Worm (Caenorhabditis elegans) whole organism, L3 larva: ENCODE results near the gene F19C6.5.

Experiments
- ZK546.5 ChIP-seq: sonication (generic microtip); optimal IDR thresholded peaks from 2 replicates; lab custom pipeline; 2017; ENCODE audit warnings: missing biosample characterization, missing genetic modification characterization
- ama-1 ChIP-seq: fragments of 150-350 bp; optimal IDR thresholded peaks from 2 replicates; lab custom pipeline; 2018
- egl-27 ChIP-seq: sonication (generic microtip); optimal IDR thresholded peaks from 4 replicates; lab custom pipeline; 2017; ENCODE audit warnings: missing biosample characterization, missing genetic modification reagents, missing genetic modification characterization
- elt-2 ChIP-seq: sonication (generic microtip); optimal IDR thresholded peaks from 2 replicates; lab custom pipeline; 2016; ENCODE audit warnings: missing genetic modification reagents, mild to moderate bottlenecking, missing genetic modification characterization, missing compliant biosample characterization
- jun-1 ChIP-seq: fragments of 150-350 bp; optimal IDR thresholded peaks from 2 replicates; lab custom pipeline; 2014; ENCODE audit warnings: missing biosample characterization, missing genetic modification reagents, missing genetic modification characterization
- mdl-1 ChIP-seq: fragments of 150-350 bp; optimal IDR thresholded peaks from 2 replicates; lab custom pipeline; 2014; ENCODE audit warnings: missing biosample characterization, missing genetic modification characterization
- nhr-77 ChIP-seq: fragments of 150-350 bp; optimal IDR thresholded peaks from 2 replicates; lab custom pipeline; 2014; ENCODE audit warnings: missing biosample characterization, missing genetic modification characterization
- skn-1 ChIP-seq: fragments of 150-350 bp; optimal IDR thresholded peaks from 2 replicates; lab custom pipeline; 2014; ENCODE audit warnings: missing biosample characterization, missing genetic modification characterization
- tbx-2 ChIP-seq: sonication (generic microtip); optimal IDR thresholded peaks from 2 replicates; lab custom pipeline; 2016; ENCODE audit warnings: mild to moderate bottlenecking, missing genetic modification characterization, missing compliant biosample characterization
- unc-62 ChIP-seq: fragments of 150-350 bp; sonication (generic microtip); optimal IDR thresholded peaks from 4 replicates; lab custom pipeline; 2014; ENCODE audit warnings: missing biosample characterization, missing genetic modification reagents, missing genetic modification characterization
- ztf-11 ChIP-seq: fragments of 150-350 bp; optimal IDR thresholded peaks from 2 replicates; lab custom pipeline; 2014; ENCODE audit warnings: missing biosample characterization, missing genetic modification characterization

- TF ChIP-seq ztf-11 (tag; lab: Kevin White, UChicago) (no peak), mdl-1 (tag; lab: Kevin White, UChicago) (peak; percentile 75), ZK546.5 (tag; lab: Kevin White, UChicago) (no peak), egl-27 (tag; lab: Kevin White, UChicago) (peak; percentile 87), skn-1 (peak; percentile 76), unc-62 (GFP tag; lab: Kevin White, UChicago) (peak; percentile 90), ama-1 (lab: Kevin White, UChicago) (peak; percentile 16), nhr-77 (tag; lab: Kevin White, UChicago) (peak; percentile 65), tbx-2 (tag; lab: Kevin White, UChicago) (peak; percentile 87), jun-1 (peak; percentile 92), elt-2 (tag; lab: Kevin White, UChicago) (peak; percentile 86)
These were observed 26.2 kb downstream of the F19C6.5 start, which contains the start of gene ZC506.1 for ce11 chrX:9958561-9958960.
